Worm (Caenorhabditis elegans) whole organism, young adult: Measurements from ENCODE around the gene Y54G2A.36.

Experiments used
- T26A5.8 ChIP-seq: sonication (generic microtip); optimal IDR thresholded peaks from 2 replicates; lab custom pipeline; 2016; ENCODE audit warnings: missing genetic modification characterization, missing compliant biosample characterization
- Y53F4B.3 ChIP-seq: fragments of 200-800 bp; sonication (Bioruptor generic); IDR thresholded peaks from 2 replicates; pipeline ENCODE4 v1.3.6; 2022; ENCODE audit warnings: missing genetic modification reagents, missing genetic modification characterization, missing compliant biosample characterization
- ama-1 ChIP-seq, 3 experiments: fragments of 150-350 bp in 1 of 3; sonication (generic microtip) in 2 of 3; optimal IDR thresholded peaks; 2 replicates each; lab custom pipeline; 2014 to 2018; ENCODE audit warnings: missing biosample characterization in 2 of 3, missing genetic modification characterization in 2 of 3, missing genetic modification reagents in 2 of 3
- ccch-3 ChIP-seq: fragments of 200-800 bp; sonication (Bioruptor generic); optimal IDR thresholded peaks from 2 replicates; lab custom pipeline; 2018; ENCODE audit warnings: mild to moderate bottlenecking, missing genetic modification characterization, missing compliant biosample characterization
- ceh-91 ChIP-seq: fragments of 200-800 bp; sonication (Bioruptor generic); IDR thresholded peaks from 2 replicates; pipeline ENCODE4 v1.3.6; 2022; ENCODE audit warnings: missing genetic modification reagents, missing genetic modification characterization, missing compliant biosample characterization
- efl-1 ChIP-seq: fragments of 150-350 bp; optimal IDR thresholded peaks from 2 replicates; lab custom pipeline; 2014; ENCODE audit warnings: missing biosample characterization, missing genetic modification reagents, missing genetic modification characterization
- him-1 ChIP-seq: sonication (generic microtip); optimal IDR thresholded peaks from 2 replicates; lab custom pipeline; 2016; ENCODE audit warnings: missing genotype, missing genetic modification reagents, missing genetic modification characterization, missing compliant biosample characterization
- nfya-1 ChIP-seq: sonication (generic microtip); optimal IDR thresholded peaks from 2 replicates; lab custom pipeline; 2017; ENCODE audit warnings: antibody characterized with exemption, missing compliant biosample characterization, missing genetic modification characterization, borderline replicate concordance; ENCODE audit not compliant: insufficient read depth
- tbx-9 ChIP-seq: sonication (generic microtip); optimal IDR thresholded peaks from 2 replicates; lab custom pipeline; 2016; ENCODE audit warnings: borderline replicate concordance, missing genetic modification characterization, inconsistent platforms, missing compliant biosample characterization
- ztf-18 ChIP-seq: sonication (generic microtip); optimal IDR thresholded peaks from 2 replicates; lab custom pipeline; 2016; ENCODE audit warnings: missing genotype, mild to moderate bottlenecking, missing genetic modification characterization, missing compliant biosample characterization

DNA sequence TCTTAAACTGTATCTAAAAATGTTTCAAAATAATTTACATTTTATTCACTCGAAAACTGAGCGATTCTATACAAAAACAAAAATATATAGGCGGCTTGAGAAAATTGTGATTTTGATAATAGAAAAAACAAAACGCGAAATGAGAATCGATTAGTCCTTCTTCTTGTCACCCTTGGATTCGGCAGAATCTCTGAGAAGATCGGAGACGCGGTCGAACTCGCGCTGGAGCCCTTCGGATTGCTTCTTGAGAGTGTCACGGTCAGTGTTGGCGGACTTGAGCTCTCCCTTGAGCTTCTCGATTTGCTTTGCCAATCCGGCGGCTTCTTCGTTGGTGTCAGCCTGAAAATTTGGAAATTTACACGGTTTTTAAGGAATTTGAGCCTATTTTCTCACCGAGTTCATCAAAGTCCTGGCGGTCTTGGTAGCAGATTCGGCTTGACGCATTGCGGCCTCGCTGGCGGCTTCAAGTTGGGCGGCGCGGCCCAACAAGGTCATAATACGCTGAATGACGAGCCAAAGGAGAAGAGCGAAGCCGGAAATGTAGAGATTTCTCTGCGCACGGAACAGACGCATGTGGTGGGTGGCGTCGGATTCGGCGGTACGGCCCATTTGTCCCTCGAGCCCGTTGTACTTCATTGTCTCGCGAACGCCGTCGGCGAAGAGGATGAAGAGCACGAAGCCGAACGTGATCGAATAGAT, 5.8 kb upstream of the Y54G2A.36 start:
- TF ChIP-seq ama-1 (optimal IDR thresholded peaks at IDR 0.05; lab: Kevin White, UChicago): no peak
- TF ChIP-seq ama-1 (GFP tag; optimal IDR thresholded peaks at IDR 0.05; lab: Kevin White, UChicago): peak in 1 of 2 experiments; percentile 49
- TF ChIP-seq Y53F4B.3 (GFP tag; lab: Robert Waterston, UW): no peak
- TF ChIP-seq efl-1 (GFP tag; lab: Kevin White, UChicago): no peak
- TF ChIP-seq him-1 (tag; lab: Kevin White, UChicago): no peak
- no peak for TF ChIP-seq nfya-1 (tag; lab: Kevin White, UChicago)
- peak; percentile 0 for TF ChIP-seq ztf-18
- TF ChIP-seq ceh-91 (GFP tag; lab: Robert Waterston, UW): no peak
- no peak for TF ChIP-seq tbx-9 (tag; lab: Kevin White, UChicago)
- TF ChIP-seq T26A5.8: no peak
- TF ChIP-seq ccch-3: no peak
